Fruit fly (Drosophila melanogaster): ENCODE measurements around the gene MED7.

DNA sequence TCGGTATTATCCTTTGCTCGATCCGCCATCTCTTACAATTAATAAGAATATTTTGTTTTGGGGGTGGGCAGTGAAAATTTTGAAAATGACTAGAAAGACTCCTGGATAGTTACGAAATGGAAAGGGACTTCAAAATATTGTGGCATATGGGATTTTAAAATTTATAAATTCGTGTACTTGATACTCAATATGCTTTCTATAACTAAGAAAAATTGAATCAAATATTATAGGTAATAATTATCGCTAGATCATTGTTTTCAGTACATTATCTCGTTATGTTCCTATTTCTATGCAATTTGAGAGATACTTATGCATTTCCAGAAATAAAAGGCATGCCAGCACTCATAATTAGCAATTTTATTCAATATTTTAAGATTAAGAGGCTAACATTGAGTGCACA is 5.3 kb downstream of the MED7 start, which contains the start of gene CG14691:
- no peak for TF ChIP-seq CG4424 (GFP tag; optimal IDR thresholded peaks at IDR 0.05)
- TF ChIP-seq Usf (GFP tag; optimal IDR thresholded peaks at IDR 0.05): no peak
- TF ChIP-seq CG32772 (GFP tag; IDR thresholded peaks at IDR 0.05): no peak
- no peak for TF ChIP-seq wdn (GFP tag; IDR thresholded peaks at IDR 0.05)
- TF ChIP-seq org-1 (GFP tag; optimal IDR thresholded peaks at IDR 0.05): no peak
- no peak for TF ChIP-seq NfI (GFP tag; optimal IDR thresholded peaks at IDR 0.05)
- TF ChIP-seq Doc2 (GFP tag; IDR thresholded peaks at IDR 0.05): no peak
- TF ChIP-seq Sry-β (GFP tag; optimal IDR thresholded peaks at IDR 0.05): no peak
- no peak for TF ChIP-seq unc-4 (GFP tag; IDR thresholded peaks at IDR 0.05; ENCODE audit: partially characterized antibody)
- no peak for TF ChIP-seq Rx (GFP tag; IDR thresholded peaks at IDR 0.05)
- TF ChIP-seq NC2β (GFP tag; optimal IDR thresholded peaks at IDR 0.05): no peak
- no peak for TF ChIP-seq crol (GFP tag; IDR thresholded peaks at IDR 0.05)

Measured in whole organism, embryonic.